Worm (Caenorhabditis elegans): ENCODE results near the gene sars-2.
"Not testable (repeated sequence)": the region's sequence is repeated elsewhere in the genome, so short reads cannot be mapped to it uniquely, and the experiment has no call there.

Gene sars-2

ce11 chrIV:4344828-4345227, 12.6 kb upstream of the sars-2 start:
- TF ChIP-seq ceh-9 (tag; optimal IDR thresholded peaks at IDR 0.05), result no peak
- no peak for TF ChIP-seq ahr-1 (tag; optimal IDR thresholded peaks at IDR 0.05)
- no peak for TF ChIP-seq ceh-18 (tag; optimal IDR thresholded peaks at IDR 0.05)

ce11 chrIV:4346512-4346911, 10.9 kb upstream of the sars-2 start, which contains the start of gene oac-52:
oac-52 (minus strand) TSS chrIV:4346612.
- TF ChIP-seq ceh-24 (tag; optimal IDR thresholded peaks at IDR 0.05), result no peak
- no peak for TF ChIP-seq madf-2 (tag; optimal IDR thresholded peaks at IDR 0.05)
- TF ChIP-seq fkh-10 (GFP tag; optimal IDR thresholded peaks at IDR 0.05), result no peak
- TF ChIP-seq F13H6.1 (tag; optimal IDR thresholded peaks at IDR 0.05), result no peak
- no peak for TF ChIP-seq elt-2 (tag; optimal IDR thresholded peaks at IDR 0.05)
- no peak for TF ChIP-seq unc-86 (tag; optimal IDR thresholded peaks at IDR 0.05)
- TF ChIP-seq pros-1 (tag; optimal IDR thresholded peaks at IDR 0.05), result no peak
- no peak for TF ChIP-seq nhr-11 (tag; optimal IDR thresholded peaks at IDR 0.05)
- no peak for TF ChIP-seq ceh-31 (tag; optimal IDR thresholded peaks at IDR 0.05)
- no peak for TF ChIP-seq ets-4 (tag; optimal IDR thresholded peaks at IDR 0.05)
- no peak for TF ChIP-seq tbx-2 (tag; optimal IDR thresholded peaks at IDR 0.05)
- TF ChIP-seq sox-4 (tag; optimal IDR thresholded peaks at IDR 0.05), result no peak
- TF ChIP-seq pha-2 (tag; optimal IDR thresholded peaks at IDR 0.05), result no peak
- TF ChIP-seq ceh-2 (tag; optimal IDR thresholded peaks at IDR 0.05), result no peak
- no peak for TF ChIP-seq K02D7.2 (tag; optimal IDR thresholded peaks at IDR 0.05)
- TF ChIP-seq ceh-6 (GFP tag; optimal IDR thresholded peaks at IDR 0.05), result no peak
- TF ChIP-seq mec-3 (tag; optimal IDR thresholded peaks at IDR 0.05; ENCODE audit: borderline replicate concordance), result no peak
- no peak for TF ChIP-seq hlh-13 (GFP tag; optimal IDR thresholded peaks at IDR 0.05)
- no peak for TF ChIP-seq fax-1 (tag; optimal IDR thresholded peaks at IDR 0.05)

DNA sequence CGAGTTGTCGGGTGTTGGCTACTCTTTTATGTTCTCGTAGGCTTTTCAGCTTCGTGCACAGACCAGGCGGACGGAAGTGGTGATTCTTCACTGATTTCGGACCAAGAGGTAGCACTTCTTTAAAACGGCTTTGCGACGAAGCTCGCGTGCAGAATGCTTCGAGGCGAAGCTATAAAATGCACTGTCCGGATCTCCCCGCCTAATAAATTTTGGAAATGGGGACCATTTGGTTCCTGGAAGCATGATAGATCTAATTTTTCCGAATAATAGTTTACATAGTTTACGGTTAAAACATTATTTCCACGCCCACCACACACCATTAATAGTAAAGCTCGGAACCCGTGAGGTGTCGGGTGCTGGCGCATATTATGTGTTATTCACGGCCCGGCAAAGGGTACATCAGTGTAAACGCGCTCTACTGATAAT, 9.8 kb upstream of the sars-2 start:
- TF ChIP-seq ceh-6 (GFP tag; optimal IDR thresholded peaks at IDR 0.05), result no peak
- no peak for TF ChIP-seq rnt-1 (tag; optimal IDR thresholded peaks at IDR 0.05)
- TF ChIP-seq hlh-6 (tag; optimal IDR thresholded peaks at IDR 0.05), result no peak
- TF ChIP-seq hlh-8 (tag; optimal IDR thresholded peaks at IDR 0.05), result no peak
- no peak for TF ChIP-seq npax-4 (tag; optimal IDR thresholded peaks at IDR 0.05)
- TF ChIP-seq C08G9.2 (tag; optimal IDR thresholded peaks at IDR 0.05), result no peak
- TF ChIP-seq nhr-232 (tag; optimal IDR thresholded peaks at IDR 0.05), result no peak
- TF ChIP-seq dmd-4 (tag; optimal IDR thresholded peaks at IDR 0.05; ENCODE audit: borderline replicate concordance), result no peak
- TF ChIP-seq ceh-14 (tag; optimal IDR thresholded peaks at IDR 0.05), result no peak
- TF ChIP-seq ztf-16 (tag; optimal IDR thresholded peaks at IDR 0.05), result no peak
- no peak for TF ChIP-seq ceh-24 (tag; optimal IDR thresholded peaks at IDR 0.05)
- TF ChIP-seq mec-3 (tag; optimal IDR thresholded peaks at IDR 0.05; ENCODE audit: borderline replicate concordance), result no peak
- TF ChIP-seq madf-2 (tag; optimal IDR thresholded peaks at IDR 0.05), result no peak
- no peak for TF ChIP-seq ceh-45 (GFP tag; IDR thresholded peaks at IDR 0.05)
- TF ChIP-seq tbx-2 (tag; optimal IDR thresholded peaks at IDR 0.05), result no peak
- TF ChIP-seq nhr-11 (tag; optimal IDR thresholded peaks at IDR 0.05), result no peak
- no peak for TF ChIP-seq ref-2 (tag; optimal IDR thresholded peaks at IDR 0.05)
- TF ChIP-seq sox-2 (GFP tag; IDR thresholded peaks at IDR 0.05), result no peak
- TF ChIP-seq unc-3 (GFP tag; conservative IDR thresholded peaks at IDR 0.05), result no peak
- TF ChIP-seq unc-3 (tag; optimal IDR thresholded peaks at IDR 0.05), result no peak
- no peak for TF ChIP-seq elt-4 (tag; optimal IDR thresholded peaks at IDR 0.05)

ce11 chrIV:4348146-4348545, 9.3 kb upstream of the sars-2 start, which contains the start of gene W03B1.5:
W03B1.5 (plus strand) TSS chrIV:4348446.
- not testable (repeated sequence) for TF ChIP-seq ceh-2, zip-5, dve-1 (tag; optimal IDR thresholded peaks at IDR 0.05)
